Fruit fly (Drosophila melanogaster) whole organism, embryonic: ENCODE measurements around the gene CG5592.
A peak's percentile ranks its signal among the peaks of the same experiment; 100 is the strongest.

ENCODE experiments used
- Ada2b ChIP-seq: fragments of 200-800 bp; sonication (Bioruptor generic); IDR thresholded peaks from 2 replicates; pipeline ENCODE4 v1.3.6; 2022; ENCODE audit warnings: missing biosample characterization, missing genetic modification characterization
- Awh ChIP-seq: fragments of 200-800 bp; sonication (Bioruptor generic); IDR thresholded peaks from 2 replicates; pipeline ENCODE4, ENCODE4 v1.3.6; 2022; ENCODE audit warnings: missing biosample characterization, missing genetic modification characterization
- Bteb2 ChIP-seq: fragments of 200-800 bp; sonication (Bioruptor generic); optimal IDR thresholded peaks from 2 replicates; lab custom pipeline; 2016; ENCODE audit warnings: missing biosample characterization, missing genetic modification characterization
- CG10147 ChIP-seq: fragments of 200-800 bp; sonication (Bioruptor generic); optimal IDR thresholded peaks from 2 replicates; lab custom pipeline; 2019; ENCODE audit warnings: missing biosample characterization, mild to moderate bottlenecking, missing genetic modification characterization, moderate library complexity
- CG10366 ChIP-seq: fragments of 200-800 bp; sonication (Bioruptor generic); IDR thresholded peaks from 2 replicates; pipeline ENCODE4 v1.3.6; 2022; ENCODE audit warnings: missing biosample characterization, missing genetic modification characterization
- CG11723 ChIP-seq: fragments of 200-800 bp; sonication (Bioruptor generic); optimal IDR thresholded peaks from 2 replicates; lab custom pipeline; 2017; ENCODE audit warnings: missing biosample characterization, mild to moderate bottlenecking, missing genetic modification characterization
- CG12236 ChIP-seq: fragments of 200-800 bp; sonication (Bioruptor generic); optimal IDR thresholded peaks from 2 replicates; lab custom pipeline; 2016; ENCODE audit warnings: missing biosample characterization, missing genetic modification characterization
- CG12659 ChIP-seq: fragments of 200-800 bp; sonication (Bioruptor generic); optimal IDR thresholded peaks from 3 replicates; lab custom pipeline; 2017; ENCODE audit warnings: mild to moderate bottlenecking, missing biosample characterization, missing genetic modification reagents, missing genetic modification characterization
- CG12942 ChIP-seq: fragments of 200-800 bp; sonication (Bioruptor generic); optimal IDR thresholded peaks from 3 replicates; lab custom pipeline; 2016; ENCODE audit warnings: missing biosample characterization, missing genetic modification characterization
- CG14667 ChIP-seq: fragments of 200-800 bp; sonication (Bioruptor generic); IDR thresholded peaks from 2 replicates; pipeline ENCODE4 v1.3.6; 2022; ENCODE audit warnings: missing biosample characterization, missing genetic modification characterization
- CG15011 ChIP-seq: fragments of 200-800 bp; sonication (Bioruptor generic); optimal IDR thresholded peaks from 3 replicates; lab custom pipeline; 2018; ENCODE audit warnings: missing biosample characterization, mild to moderate bottlenecking, missing genetic modification characterization
- CG15269 ChIP-seq: fragments of 200-800 bp; sonication (Bioruptor generic); optimal IDR thresholded peaks from 2 replicates; lab custom pipeline; 2018; ENCODE audit warnings: missing biosample characterization, mild to moderate bottlenecking, missing genetic modification characterization, moderate library complexity
- CG1529 ChIP-seq: fragments of 200-800 bp; sonication (Bioruptor generic); optimal IDR thresholded peaks from 3 replicates; lab custom pipeline; 2018; ENCODE audit warnings: missing biosample characterization, missing genetic modification characterization
- CG15601 ChIP-seq: fragments of 200-800 bp; sonication (Bioruptor generic); optimal IDR thresholded peaks from 3 replicates; lab custom pipeline; 2019; ENCODE audit warnings: missing biosample characterization, mild to moderate bottlenecking, missing genetic modification characterization, moderate library complexity
- CG1647 ChIP-seq: fragments of 200-800 bp; sonication (Bioruptor generic); optimal IDR thresholded peaks from 3 replicates; lab custom pipeline; 2016; ENCODE audit warnings: missing biosample characterization, missing genetic modification characterization
- CG3838 ChIP-seq: fragments of 200-800 bp; sonication (Bioruptor generic); optimal IDR thresholded peaks from 3 replicates; lab custom pipeline; 2016; ENCODE audit warnings: missing biosample characterization, missing genetic modification characterization
- CG3847 ChIP-seq: fragments of 200-800 bp; sonication (Bioruptor generic); IDR thresholded peaks from 2 replicates; pipeline ENCODE4 v1.3.6; 2022; ENCODE audit warnings: missing biosample characterization, missing genetic modification characterization
- CG42726 ChIP-seq: fragments of 200-800 bp; sonication (Bioruptor generic); IDR thresholded peaks from 2 replicates; pipeline ENCODE4 v1.3.6; 2022; ENCODE audit warnings: missing biosample characterization, missing genetic modification characterization; ENCODE audit not compliant: partially characterized antibody
- CG4360 ChIP-seq: fragments of 200-800 bp; sonication (Bioruptor generic); IDR thresholded peaks from 2 replicates; pipeline ENCODE4 v1.3.6; 2022; ENCODE audit warnings: missing biosample characterization, missing genetic modification characterization
- CG6175 ChIP-seq: fragments of 200-800 bp; sonication (Bioruptor generic); IDR thresholded peaks from 3 replicates; pipeline ENCODE4 v1.3.6; 2022; ENCODE audit warnings: missing biosample characterization, missing genetic modification characterization
- CG6272 ChIP-seq: fragments of 200-800 bp; sonication (Bioruptor generic); IDR thresholded peaks from 2 replicates; pipeline ENCODE4 v1.3.6; 2022; ENCODE audit warnings: missing biosample characterization, missing genetic modification characterization
- CG6689 ChIP-seq: fragments of 200-800 bp; sonication (Bioruptor generic); IDR thresholded peaks from 2 replicates; pipeline ENCODE4 v1.3.6; 2022; ENCODE audit warnings: missing biosample characterization, missing genetic modification characterization
- CG7372 ChIP-seq: fragments of 200-800 bp; sonication (Bioruptor generic); IDR thresholded peaks from 2 replicates; pipeline ENCODE4 v1.3.6; 2022; ENCODE audit warnings: missing biosample characterization, missing genetic modification characterization
- CG7786 ChIP-seq: fragments of 200-800 bp; sonication (Bioruptor generic); optimal IDR thresholded peaks from 2 replicates; lab custom pipeline; 2016; ENCODE audit warnings: missing biosample characterization, missing genetic modification characterization
- CG7928 ChIP-seq: fragments of 200-800 bp; sonication (Bioruptor generic); optimal IDR thresholded peaks from 2 replicates; lab custom pipeline; 2017; ENCODE audit warnings: missing biosample characterization, mild to moderate bottlenecking, missing genetic modification characterization
- CG8765 ChIP-seq: fragments of 200-800 bp; sonication (Bioruptor generic); IDR thresholded peaks from 2 replicates; pipeline ENCODE4 v1.3.6; 2022; ENCODE audit warnings: missing biosample characterization, missing genetic modification characterization
- CG9876 ChIP-seq: fragments of 200-800 bp; sonication (Bioruptor generic); optimal IDR thresholded peaks from 2 replicates; lab custom pipeline; 2016; ENCODE audit warnings: missing biosample characterization, missing genetic modification characterization
- CrebB ChIP-seq: fragments of 200-800 bp; sonication (Bioruptor generic); optimal IDR thresholded peaks from 3 replicates; lab custom pipeline; 2018; ENCODE audit warnings: missing biosample characterization, mild to moderate bottlenecking, missing genetic modification characterization
- Doc2 ChIP-seq: fragments of 200-800 bp; sonication (Bioruptor generic); IDR thresholded peaks from 2 replicates; pipeline ENCODE4 v1.3.6; 2022; ENCODE audit warnings: missing biosample characterization, missing genetic modification characterization
- ERR ChIP-seq: fragments of 200-800 bp; sonication (Bioruptor generic); optimal IDR thresholded peaks from 2 replicates; lab custom pipeline; 2016; ENCODE audit warnings: missing biosample characterization, missing genetic modification characterization
- Ets65A ChIP-seq: fragments of 200-800 bp; sonication (Bioruptor generic); peaks from one replicate; lab custom pipeline; 2016; ENCODE audit warnings: missing biosample characterization, missing genetic modification characterization
- Fer3 ChIP-seq: fragments of 200-800 bp; sonication (Bioruptor generic); optimal IDR thresholded peaks from 2 replicates; lab custom pipeline; 2018; ENCODE audit warnings: missing biosample characterization, mild to moderate bottlenecking, missing genetic modification characterization, moderate library complexity
- Hr3 ChIP-seq: fragments of 200-800 bp; sonication (Bioruptor generic); optimal IDR thresholded peaks from 3 replicates; lab custom pipeline; 2016; ENCODE audit warnings: missing biosample characterization, missing genetic modification characterization
- Lhr ChIP-seq: fragments of 200-800 bp; sonication (Bioruptor generic); optimal IDR thresholded peaks from 3 replicates; lab custom pipeline; 2017; ENCODE audit warnings: mild to moderate bottlenecking, missing biosample characterization, missing genetic modification reagents, missing genetic modification characterization
- Ssrp ChIP-seq: fragments of 200-800 bp; sonication (Bioruptor generic); optimal IDR thresholded peaks from 2 replicates; lab custom pipeline; 2018; ENCODE audit warnings: missing biosample characterization, mild to moderate bottlenecking, missing genetic modification characterization, moderate library complexity
- Trl ChIP-seq, 3 experiments: fragments of >200 bp in 2 of 3; fragments of 200-800 bp in 1 of 3; sonication (Bioruptor generic) in 1 of 3; optimal IDR thresholded peaks; 2 replicates in 1 of 3; 3 replicates in 2 of 3; lab custom pipeline; 2016 to 2017; ENCODE audit warnings: missing biosample characterization in 1 of 3, missing genetic modification characterization in 1 of 3
- ab ChIP-seq: fragments of 200-800 bp; sonication (Bioruptor generic); optimal IDR thresholded peaks from 2 replicates; lab custom pipeline; 2016; ENCODE audit warnings: missing biosample characterization, missing genetic modification characterization
- ato ChIP-seq: fragments of 200-800 bp; sonication (Bioruptor generic); IDR thresholded peaks from 2 replicates; pipeline ENCODE4 v1.3.6; 2022; ENCODE audit warnings: missing biosample characterization, missing genetic modification characterization; ENCODE audit not compliant: partially characterized antibody
- chinmo ChIP-seq: fragments of 200-800 bp; sonication (Bioruptor generic); IDR thresholded peaks from 4 replicates; pipeline ENCODE4 v1.3.6; 2022; ENCODE audit warnings: missing biosample characterization, missing genetic modification characterization; ENCODE audit not compliant: partially characterized antibody
- da ChIP-seq: fragments of 200-800 bp; sonication (Bioruptor generic); optimal IDR thresholded peaks from 2 replicates; lab custom pipeline; 2016; ENCODE audit warnings: missing biosample characterization, missing genetic modification characterization
- dmrt99B ChIP-seq: fragments of 200-800 bp; sonication (Bioruptor generic); optimal IDR thresholded peaks from 2 replicates; lab custom pipeline; 2018; ENCODE audit warnings: missing biosample characterization, mild to moderate bottlenecking, missing genetic modification characterization, moderate library complexity
- dpn ChIP-seq, 2 experiments: fragments of 200-800 bp; sonication (Bioruptor generic); optimal IDR thresholded peaks; 3 replicates each; lab custom pipeline; 2016; ENCODE audit warnings: missing biosample characterization in 2 of 2, missing genetic modification characterization in 2 of 2
- ems ChIP-seq: fragments of 200-800 bp; sonication (Bioruptor generic); optimal IDR thresholded peaks from 3 replicates; lab custom pipeline; 2016; ENCODE audit warnings: missing biosample characterization, missing genetic modification characterization
- fd96Cb ChIP-seq: fragments of 200-800 bp; sonication (Bioruptor generic); optimal IDR thresholded peaks from 2 replicates; lab custom pipeline; 2018; ENCODE audit warnings: missing biosample characterization, mild to moderate bottlenecking, missing genetic modification characterization, moderate library complexity
- ftz-f1 ChIP-seq: fragments of 200-800 bp; sonication (Bioruptor generic); optimal IDR thresholded peaks from 2 replicates; lab custom pipeline; 2016; ENCODE audit warnings: missing biosample characterization, missing genetic modification characterization
- gcm2 ChIP-seq: fragments of 200-800 bp; sonication (Bioruptor generic); optimal IDR thresholded peaks from 2 replicates; lab custom pipeline; 2016; ENCODE audit warnings: missing biosample characterization, missing genetic modification characterization
- klu ChIP-seq: fragments of 200-800 bp; sonication (Bioruptor generic); IDR thresholded peaks from 2 replicates; pipeline ENCODE4 v1.3.6; 2022; ENCODE audit warnings: missing biosample characterization, missing genetic modification characterization
- knrl ChIP-seq: fragments of 200-800 bp; sonication (Bioruptor generic); IDR thresholded peaks from 3 replicates; pipeline ENCODE4 v1.3.6; 2022; ENCODE audit warnings: missing biosample characterization, missing genetic modification characterization; ENCODE audit not compliant: partially characterized antibody
- org-1 ChIP-seq: fragments of 200-800 bp; sonication (Bioruptor generic); optimal IDR thresholded peaks from 2 replicates; lab custom pipeline; 2017; ENCODE audit warnings: missing biosample characterization, missing genetic modification characterization
- run ChIP-seq: fragments of 200-800 bp; sonication (Bioruptor generic); optimal IDR thresholded peaks from 3 replicates; lab custom pipeline; 2018; ENCODE audit warnings: missing biosample characterization, mild to moderate bottlenecking, missing genetic modification characterization
- vvl ChIP-seq: fragments of 200-800 bp; sonication (Bioruptor generic); IDR thresholded peaks from 2 replicates; pipeline ENCODE4 v1.3.6; 2022; ENCODE audit warnings: missing biosample characterization, missing genetic modification characterization
- yki ChIP-seq: fragments of >200 bp; optimal IDR thresholded peaks from 3 replicates; lab custom pipeline; 2018

The CG5592 gene

DNA sequence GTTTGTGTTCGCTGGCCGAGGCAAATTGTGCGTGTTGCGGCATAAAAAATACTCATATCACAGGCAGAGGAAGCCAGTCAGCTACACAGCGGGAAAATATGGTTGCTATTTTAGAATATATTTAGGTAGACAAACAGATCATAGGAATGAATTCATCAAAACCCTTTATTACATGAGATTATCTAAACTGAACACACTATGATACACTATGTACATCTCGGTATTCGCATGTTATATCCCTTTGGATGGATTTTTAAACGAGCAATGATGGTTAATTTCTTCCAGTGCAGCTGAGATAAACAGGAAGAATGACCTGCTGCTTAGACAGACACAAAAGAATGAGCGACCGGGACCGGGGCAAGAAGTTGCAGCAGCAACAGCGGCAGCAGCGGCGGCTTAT, 40.5 kb upstream of the CG5592 start (continued):
- TF ChIP-seq CG7786 (GFP tag; lab: Kevin White, UChicago) (peak; percentile 16), Hr3 (no peak), CG12942 (no peak), run (tag; lab: Kevin White, UChicago) (no peak), CG3838 (GFP tag; lab: Kevin White, UChicago) (no peak), Ada2b (GFP tag; lab: Robert Waterston, UW) (no peak), CG14667 (GFP tag; lab: Robert Waterston, UW) (no peak), knrl (GFP tag; lab: Robert Waterston, UW) (no peak), gcm2 (GFP tag; lab: Kevin White, UChicago) (no peak), CG10147 (GFP tag; lab: Kevin White, UChicago) (no peak), Awh (no peak), CG15601 (tag; lab: Kevin White, UChicago) (no peak), CG11723 (GFP tag; lab: Kevin White, UChicago) (no peak), CG42726 (GFP tag; lab: Robert Waterston, UW) (no peak), CG7928 (GFP tag; lab: Kevin White, UChicago) (no peak), vvl (no peak), Trl (optimal IDR thresholded peaks at IDR 0.05; lab: Kevin White, UChicago) (no peak), Trl (GFP tag; optimal IDR thresholded peaks at IDR 0.05; lab: Kevin White, UChicago) (peak; percentile 43), Bteb2 (no peak), CG10366 (GFP tag; lab: Robert Waterston, UW) (no peak), CG1647 (GFP tag; lab: Kevin White, UChicago) (no peak), Lhr (GFP tag; lab: Kevin White, UChicago) (no peak), ab (no peak), klu (GFP tag; lab: Robert Waterston, UW) (no peak), ato (GFP tag; lab: Robert Waterston, UW) (no peak), CG15269 (no peak), Fer3 (tag; lab: Kevin White, UChicago) (no peak), ERR (GFP tag; lab: Kevin White, UChicago) (no peak), dmrt99B (no peak), Ssrp (tag; lab: Kevin White, UChicago) (peak; percentile 31), chinmo (GFP tag; lab: Robert Waterston, UW) (no peak), CG12236 (GFP tag; lab: Kevin White, UChicago) (peak; percentile 37), CG7372 (no peak), ftz-f1 (GFP tag; lab: Kevin White, UChicago) (no peak), CG4360 (no peak), CrebB (tag; lab: Kevin White, UChicago) (no peak), CG3847 (no peak), CG6175 (GFP tag; lab: Robert Waterston, UW) (no peak), ems (GFP tag; lab: Kevin White, UChicago) (no peak), CG8765 (GFP tag; lab: Robert Waterston, UW) (peak; percentile 81), da (no peak), Ets65A (peak; percentile 4), Doc2 (GFP tag; lab: Robert Waterston, UW) (no peak), fd96Cb (no peak), CG15011 (GFP tag; lab: Kevin White, UChicago) (no peak), dpn (GFP tag; optimal IDR thresholded peaks at IDR 0.05; lab: Kevin White, UChicago) (peak in 1 of 2 experiments; percentile 7), CG6272 (GFP tag; lab: Robert Waterston, UW) (no peak), org-1 (GFP tag; lab: Kevin White, UChicago) (peak; percentile 22), CG6689 (peak; percentile 44; the same call in 1 of the 2 replicates), yki (lab: Kevin White, UChicago) (no peak), CG9876 (GFP tag; lab: Kevin White, UChicago) (no peak), CG1529 (GFP tag; lab: Kevin White, UChicago) (no peak), CG12659 (GFP tag; lab: Kevin White, UChicago) (no peak)
